Worm (Caenorhabditis elegans) whole organism, L4 larva: ENCODE results near the gene C09B9.1.

Experiments
- Y105C5A.15 ChIP-seq: fragments of 200-800 bp; sonication (Bioruptor generic); IDR thresholded peaks from 2 replicates; pipeline ENCODE4 v1.3.6; 2022; ENCODE audit warnings: missing genetic modification characterization, missing compliant biosample characterization
- Y48G9A.11 ChIP-seq: fragments of 200-800 bp; sonication (Bioruptor generic); IDR thresholded peaks from 2 replicates; pipeline ENCODE4 v1.3.6; 2022; ENCODE audit warnings: missing genetic modification reagents, missing genetic modification characterization, missing compliant biosample characterization
- aha-1 ChIP-seq: fragments of 150-350 bp; peaks from one replicate; lab custom pipeline; 2014; ENCODE audit warnings: missing biosample characterization, missing genetic modification characterization
- ama-1 ChIP-seq: fragments of 150-350 bp; optimal IDR thresholded peaks from 2 replicates; lab custom pipeline; 2014; ENCODE audit warnings: inconsistent platforms, mixed read lengths
- ceh-20 ChIP-seq: fragments of 200-800 bp; sonication (Bioruptor generic); IDR thresholded peaks from 2 replicates; pipeline ENCODE4 v1.3.6; 2022; ENCODE audit warnings: missing genetic modification reagents, missing genetic modification characterization, missing compliant biosample characterization
- ces-1 ChIP-seq: fragments of 150-350 bp; sonication (generic microtip); optimal IDR thresholded peaks from 4 replicates; lab custom pipeline; 2014; ENCODE audit warnings: missing biosample characterization, missing genetic modification reagents, missing genetic modification characterization
- cey-2 ChIP-seq: sonication (generic microtip); optimal IDR thresholded peaks from 3 replicates; lab custom pipeline; 2017; ENCODE audit warnings: missing genetic modification characterization, mild to moderate bottlenecking, missing compliant biosample characterization, antibody characterized with exemption, borderline replicate concordance; ENCODE audit not compliant: insufficient read depth
- ctbp-1 ChIP-seq: fragments of 200-800 bp; sonication (Bioruptor generic); IDR thresholded peaks from 2 replicates; pipeline ENCODE4 v1.3.6; 2022; ENCODE audit warnings: missing genetic modification reagents, missing genetic modification characterization, missing compliant biosample characterization
- daf-12 ChIP-seq: fragments of 150-350 bp; optimal IDR thresholded peaks from 2 replicates; lab custom pipeline; 2014; ENCODE audit warnings: missing biosample characterization, missing genetic modification reagents, missing genetic modification characterization
- daf-16 ChIP-seq, 3 experiments: sonication (generic microtip); optimal IDR thresholded peaks; 2 replicates each; lab custom pipeline; 2016 to 2017; ENCODE audit warnings: missing genetic modification characterization in 3 of 3, missing genetic modification reagents in 3 of 3, mild to moderate bottlenecking in 2 of 3, missing compliant biosample characterization in 2 of 3, missing biosample characterization in 1 of 3, moderate library complexity in 1 of 3
- daf-8 ChIP-seq: fragments of 200-800 bp; sonication (Bioruptor generic); IDR thresholded peaks from 2 replicates; pipeline ENCODE4 v1.3.6; 2022; ENCODE audit warnings: missing genetic modification characterization, missing compliant biosample characterization
- dpl-1 ChIP-seq: fragments of 150-350 bp; optimal IDR thresholded peaks from 2 replicates; lab custom pipeline; 2014; ENCODE audit warnings: missing biosample characterization, missing genetic modification reagents, missing genetic modification characterization
- duxl-1 ChIP-seq: sonication (generic microtip); optimal IDR thresholded peaks from 2 replicates; lab custom pipeline; 2016; ENCODE audit warnings: mild to moderate bottlenecking, missing genetic modification characterization, moderate library complexity, missing compliant biosample characterization; ENCODE audit not compliant: poor library complexity
- egl-27 ChIP-seq: sonication (generic microtip); optimal IDR thresholded peaks from 3 replicates; lab custom pipeline; 2017; ENCODE audit warnings: missing biosample characterization, missing genetic modification reagents, missing genetic modification characterization
- fkh-10 ChIP-seq: fragments of 150-350 bp; optimal IDR thresholded peaks from 2 replicates; lab custom pipeline; 2014; ENCODE audit warnings: missing biosample characterization, missing genetic modification reagents, missing genetic modification characterization
- hif-1 ChIP-seq, 2 experiments: sonication (generic microtip); optimal IDR thresholded peaks; 2 replicates each; lab custom pipeline; 2016 to 2017; ENCODE audit warnings: missing compliant biosample characterization in 2 of 2, missing genetic modification characterization in 2 of 2, missing genetic modification reagents in 2 of 2, missing genotype in 2 of 2, mild to moderate bottlenecking in 1 of 2
- hlh-30 ChIP-seq: sonication (generic microtip); optimal IDR thresholded peaks from 2 replicates; lab custom pipeline; 2017; ENCODE audit warnings: antibody characterized with exemption, mild to moderate bottlenecking, missing genetic modification characterization, missing compliant biosample characterization; ENCODE audit not compliant: insufficient read depth
- hmg-1.1 ChIP-seq: fragments of 200-800 bp; sonication (Bioruptor generic); IDR thresholded peaks from 2 replicates; pipeline ENCODE4 v1.3.6; 2022; ENCODE audit warnings: missing genetic modification reagents, missing genetic modification characterization, missing compliant biosample characterization
- lin-13 ChIP-seq: fragments of 150-350 bp; optimal IDR thresholded peaks from 2 replicates; lab custom pipeline; 2014; ENCODE audit warnings: missing biosample characterization, missing genetic modification reagents, missing genetic modification characterization
- lin-29 ChIP-seq: fragments of 200-800 bp; sonication (Bioruptor generic); IDR thresholded peaks from 2 replicates; pipeline ENCODE4 v1.3.6; 2022; ENCODE audit warnings: missing genetic modification reagents, missing genetic modification characterization, missing compliant biosample characterization
- lir-3 ChIP-seq: sonication (generic microtip); optimal IDR thresholded peaks from 2 replicates; lab custom pipeline; 2016; ENCODE audit warnings: mild to moderate bottlenecking, missing genetic modification characterization, missing compliant biosample characterization
- madf-9 ChIP-seq: fragments of 200-800 bp; sonication (Bioruptor generic); conservative IDR thresholded peaks from 2 replicates; pipeline ENCODE4 v1.3.6; 2022; ENCODE audit warnings: missing genetic modification reagents, missing genetic modification characterization, missing compliant biosample characterization
- mdt-29 ChIP-seq: fragments of 200-800 bp; sonication (Bioruptor generic); IDR thresholded peaks from 2 replicates; pipeline ENCODE4 v1.3.6; 2022; ENCODE audit warnings: missing genetic modification reagents, missing genetic modification characterization, missing compliant biosample characterization
- mxl-2 ChIP-seq: fragments of 200-800 bp; sonication (Bioruptor generic); conservative IDR thresholded peaks from 2 replicates; pipeline ENCODE4 v1.3.6; 2022; ENCODE audit warnings: missing genetic modification reagents, missing genetic modification characterization, missing compliant biosample characterization
- nhr-10 ChIP-seq: fragments of 150-350 bp; optimal IDR thresholded peaks from 2 replicates; lab custom pipeline; 2014; ENCODE audit warnings: missing biosample characterization, missing genetic modification characterization
- nhr-11 ChIP-seq: fragments of 150-350 bp; optimal IDR thresholded peaks from 2 replicates; lab custom pipeline; 2014; ENCODE audit warnings: missing biosample characterization, missing genetic modification characterization
- nhr-25 ChIP-seq: sonication (generic microtip); optimal IDR thresholded peaks from 2 replicates; lab custom pipeline; 2017; ENCODE audit warnings: missing genetic modification characterization, mild to moderate bottlenecking, missing compliant biosample characterization, antibody characterized with exemption, moderate library complexity, borderline replicate concordance; ENCODE audit not compliant: insufficient read depth
- nhr-42 ChIP-seq: fragments of 200-800 bp; sonication (Bioruptor generic); IDR thresholded peaks from 2 replicates; pipeline ENCODE4 v1.3.6; 2022; ENCODE audit warnings: missing genetic modification characterization, missing compliant biosample characterization
- nhr-77 ChIP-seq: fragments of 150-350 bp; optimal IDR thresholded peaks from 2 replicates; lab custom pipeline; 2014; ENCODE audit warnings: missing biosample characterization, missing genetic modification characterization
- pqm-1 ChIP-seq: sonication (generic microtip); optimal IDR thresholded peaks from 2 replicates; lab custom pipeline; 2017; ENCODE audit warnings: missing biosample characterization, missing genetic modification characterization
- skn-1 ChIP-seq: fragments of 150-350 bp; optimal IDR thresholded peaks from 2 replicates; lab custom pipeline; 2014; ENCODE audit warnings: missing biosample characterization, missing genetic modification characterization
- snpc-4 ChIP-seq: fragments of 150-350 bp; optimal IDR thresholded peaks from 2 replicates; lab custom pipeline; 2014; ENCODE audit warnings: missing biosample characterization, missing genetic modification characterization
- unc-62 ChIP-seq, 3 experiments: fragments of 150-350 bp in 1 of 3; sonication (generic microtip); optimal IDR thresholded peaks in 2 of 3; peaks in 1 of 3; 1 replicate in 1 of 3; 2 replicates in 2 of 3; lab custom pipeline; 2014 to 2017; ENCODE audit warnings: missing biosample characterization in 3 of 3, missing genetic modification characterization in 3 of 3, missing genetic modification reagents in 3 of 3, missing genotype in 1 of 3
- zag-1 ChIP-seq: fragments of 150-350 bp; optimal IDR thresholded peaks from 2 replicates; lab custom pipeline; 2014; ENCODE audit warnings: missing biosample characterization, missing genetic modification characterization
- zip-2 ChIP-seq: fragments of 150-350 bp; optimal IDR thresholded peaks from 2 replicates; lab custom pipeline; 2014; ENCODE audit warnings: missing biosample characterization, missing genetic modification characterization
- ztf-11 ChIP-seq: fragments of 150-350 bp; optimal IDR thresholded peaks from 2 replicates; lab custom pipeline; 2014; ENCODE audit warnings: missing biosample characterization, missing genetic modification characterization
- ztf-7 ChIP-seq: fragments of 150-350 bp; optimal IDR thresholded peaks from 2 replicates; lab custom pipeline; 2014; ENCODE audit warnings: missing biosample characterization, missing genetic modification characterization

Gene C09B9.1

ce11 chrIV:5037489-5037888, at the start of gene C09B9.1:
Gene C09B9.1 (plus strand): TSS chrIV:5037789.
- no peak for TF ChIP-seq nhr-10 (tag; lab: Kevin White, UChicago)
- TF ChIP-seq fkh-10 (GFP tag; lab: Kevin White, UChicago) = no peak
- TF ChIP-seq duxl-1 (tag; lab: Kevin White, UChicago) = no peak
- TF ChIP-seq hmg-1.1 = no peak
- TF ChIP-seq pqm-1 (tag; lab: Kevin White, UChicago) = no peak
- TF ChIP-seq dpl-1 (GFP tag; lab: Kevin White, UChicago) = no peak
- no peak for TF ChIP-seq lir-3 (tag; lab: Kevin White, UChicago)
- no peak for TF ChIP-seq Y105C5A.15 (GFP tag; lab: Robert Waterston, UW)
- TF ChIP-seq zag-1 = no peak
- no peak for TF ChIP-seq madf-9 (GFP tag; lab: Robert Waterston, UW)
- TF ChIP-seq mdt-29 = no peak
- no peak for TF ChIP-seq daf-16 (GFP tag; optimal IDR thresholded peaks at IDR 0.05; lab: Kevin White, UChicago)
- TF ChIP-seq daf-16 (tag; optimal IDR thresholded peaks at IDR 0.05; lab: Kevin White, UChicago) = no peak
- TF ChIP-seq cey-2 (tag; lab: Kevin White, UChicago) = no peak
- no peak for TF ChIP-seq ceh-20 (GFP tag; lab: Robert Waterston, UW)
- no peak for TF ChIP-seq nhr-77
- no peak for TF ChIP-seq ctbp-1 (GFP tag; lab: Robert Waterston, UW)
- TF ChIP-seq hlh-30 (tag; lab: Kevin White, UChicago) = no peak

- TF ChIP-seq aha-1 (tag; lab: Kevin White, UChicago) (no peak), daf-16 (GFP tag; optimal IDR thresholded peaks at IDR 0.05; lab: Kevin White, UChicago) (no peak), daf-16 (tag; optimal IDR thresholded peaks at IDR 0.05; lab: Kevin White, UChicago) (no peak), mdt-29 (no peak), lin-13 (GFP tag; lab: Kevin White, UChicago) (no peak), nhr-11 (tag; lab: Kevin White, UChicago) (no peak), daf-8 (GFP tag; lab: Robert Waterston, UW) (no peak), hif-1 (tag; optimal IDR thresholded peaks at IDR 0.05; lab: Kevin White, UChicago) (no peak), egl-27 (tag; lab: Kevin White, UChicago) (no peak), mxl-2 (no peak), lin-29 (GFP tag; lab: Robert Waterston, UW) (no peak), ama-1 (lab: Kevin White, UChicago) (no peak), lir-3 (tag; lab: Kevin White, UChicago) (no peak), nhr-42 (GFP tag; lab: Robert Waterston, UW) (no peak)
Measured at ce11 chrIV:4988531-4988930, 49.1 kb upstream of the C09B9.1 start, which contains the start of gene E03H12.7. Gene E03H12.7 (minus strand): TSS chrIV:4988631.

ce11 chrIV:4992089-4992488, 45.5 kb upstream of the C09B9.1 start, which contains the start of gene str-162:
Gene str-162 (plus strand): TSS chrIV:4992389.
- peak in 1 of 2 experiments; percentile 13 for TF ChIP-seq unc-62 (GFP tag; optimal IDR thresholded peaks at IDR 0.05 in 1 of 2; lab: Kevin White, UChicago)
- no peak for TF ChIP-seq unc-62 (tag; optimal IDR thresholded peaks at IDR 0.05; lab: Kevin White, UChicago)
- no peak for TF ChIP-seq Y48G9A.11

ce11 chrIV:4993128-4993527, 44.5 kb upstream of the C09B9.1 start:
- TF ChIP-seq hmg-1.1 = no peak
- peak in 1 of 2 experiments; percentile 96 for TF ChIP-seq unc-62 (GFP tag; optimal IDR thresholded peaks at IDR 0.05 in 1 of 2; lab: Kevin White, UChicago)
- TF ChIP-seq unc-62 (tag; optimal IDR thresholded peaks at IDR 0.05; lab: Kevin White, UChicago) = no peak

- TF ChIP-seq ztf-11 (tag; lab: Kevin White, UChicago) (no peak), nhr-42 (GFP tag; lab: Robert Waterston, UW) (no peak), hlh-30 (tag; lab: Kevin White, UChicago) (no peak), ztf-7 (tag; lab: Kevin White, UChicago) (no peak), daf-12 (tag; lab: Kevin White, UChicago) (no peak), snpc-4 (no peak), zip-2 (tag; lab: Kevin White, UChicago) (no peak), skn-1 (no peak), Y105C5A.15 (GFP tag; lab: Robert Waterston, UW) (no peak), ces-1 (no peak), nhr-25 (tag; lab: Kevin White, UChicago) (no peak)
Measured at ce11 chrIV:4995842-4996241, 41.7 kb upstream of the C09B9.1 start, which contains the start of gene ssq-2. Gene ssq-2 (plus strand): TSS chrIV:4996142.
